Worm (Caenorhabditis elegans) whole organism, late embryonic: ENCODE measurements around the gene rin-1.

ENCODE experiments used
- C08G9.2 ChIP-seq: sonication (generic microtip); optimal IDR thresholded peaks from 2 replicates; lab custom pipeline; 2016; ENCODE audit warnings: mild to moderate bottlenecking, missing genetic modification characterization, moderate library complexity, missing compliant biosample characterization
- C38D4.7 ChIP-seq: fragments of 200-800 bp; sonication (Bioruptor generic); optimal IDR thresholded peaks from 2 replicates; lab custom pipeline; 2018; ENCODE audit warnings: mild to moderate bottlenecking, missing genetic modification characterization, moderate library complexity, missing compliant biosample characterization
- K02D7.2 ChIP-seq: sonication (generic microtip); optimal IDR thresholded peaks from 2 replicates; lab custom pipeline; 2017; ENCODE audit warnings: mild to moderate bottlenecking, missing genetic modification characterization, missing compliant biosample characterization
- T23F11.4 ChIP-seq: fragments of 200-800 bp; sonication (Bioruptor generic); optimal IDR thresholded peaks from 2 replicates; lab custom pipeline; 2018; ENCODE audit warnings: mild to moderate bottlenecking, missing genetic modification characterization, missing compliant biosample characterization
- Y22D7AL.16 ChIP-seq: sonication (generic microtip); optimal IDR thresholded peaks from 2 replicates; lab custom pipeline; 2016; ENCODE audit warnings: missing genetic modification characterization, missing compliant biosample characterization
- ama-1 ChIP-seq: fragments of 150-350 bp; optimal IDR thresholded peaks from 2 replicates; lab custom pipeline; 2014
- ceh-14 ChIP-seq: sonication (generic microtip); optimal IDR thresholded peaks from 2 replicates; lab custom pipeline; 2016; ENCODE audit warnings: missing genotype, missing genetic modification characterization, missing compliant biosample characterization
- ceh-18 ChIP-seq: sonication (generic microtip); optimal IDR thresholded peaks from 2 replicates; lab custom pipeline; 2016; ENCODE audit warnings: missing genetic modification characterization, missing compliant biosample characterization
- ceh-19 ChIP-seq: fragments of 200-800 bp; sonication (Bioruptor generic); optimal IDR thresholded peaks from 2 replicates; lab custom pipeline; 2018; ENCODE audit warnings: mild to moderate bottlenecking, missing genetic modification characterization, missing compliant biosample characterization
- ceh-2 ChIP-seq: sonication (generic microtip); optimal IDR thresholded peaks from 2 replicates; lab custom pipeline; 2016; ENCODE audit warnings: missing genotype, missing genetic modification characterization, missing compliant biosample characterization
- ceh-22 ChIP-seq: sonication (generic microtip); optimal IDR thresholded peaks from 2 replicates; lab custom pipeline; 2017; ENCODE audit warnings: missing biosample characterization, missing genetic modification characterization
- ceh-24 ChIP-seq: sonication (generic microtip); optimal IDR thresholded peaks from 2 replicates; lab custom pipeline; 2016; ENCODE audit warnings: mild to moderate bottlenecking, missing genetic modification characterization, missing compliant biosample characterization
- ceh-30 ChIP-seq: fragments of 150-350 bp; optimal IDR thresholded peaks from 2 replicates; lab custom pipeline; 2014; ENCODE audit warnings: missing biosample characterization, missing genetic modification characterization
- ceh-31 ChIP-seq: sonication (generic microtip); optimal IDR thresholded peaks from 2 replicates; lab custom pipeline; 2016; ENCODE audit warnings: missing genetic modification characterization, missing compliant biosample characterization
- ceh-48 ChIP-seq: sonication (generic microtip); optimal IDR thresholded peaks from 2 replicates; lab custom pipeline; 2016; ENCODE audit warnings: missing genetic modification characterization, inconsistent platforms, missing compliant biosample characterization
- ceh-6 ChIP-seq: fragments of 200-800 bp; sonication (Bioruptor generic); optimal IDR thresholded peaks from 2 replicates; lab custom pipeline; 2018; ENCODE audit warnings: mild to moderate bottlenecking, missing genetic modification characterization, missing compliant biosample characterization
- che-1 ChIP-seq: sonication (generic microtip); optimal IDR thresholded peaks from 2 replicates; lab custom pipeline; 2016; ENCODE audit warnings: mild to moderate bottlenecking, missing genetic modification characterization, missing compliant biosample characterization
- dmd-4 ChIP-seq: sonication (generic microtip); optimal IDR thresholded peaks from 2 replicates; lab custom pipeline; 2016; ENCODE audit warnings: borderline replicate concordance, missing genetic modification characterization, missing compliant biosample characterization
- eyg-1 ChIP-seq: sonication (generic microtip); optimal IDR thresholded peaks from 2 replicates; lab custom pipeline; 2016; ENCODE audit warnings: missing genotype, missing genetic modification characterization, missing compliant biosample characterization
- fax-1 ChIP-seq: sonication (generic microtip); optimal IDR thresholded peaks from 2 replicates; lab custom pipeline; 2016; ENCODE audit warnings: missing genotype, missing genetic modification characterization, missing compliant biosample characterization
- hlh-13 ChIP-seq: fragments of 200-800 bp; sonication (Bioruptor generic); optimal IDR thresholded peaks from 2 replicates; lab custom pipeline; 2018; ENCODE audit warnings: mild to moderate bottlenecking, missing genetic modification characterization, missing compliant biosample characterization
- hlh-15 ChIP-seq: sonication (generic microtip); optimal IDR thresholded peaks from 2 replicates; lab custom pipeline; 2016; ENCODE audit warnings: missing genetic modification characterization, missing compliant biosample characterization
- hlh-30 ChIP-seq: sonication (generic microtip); optimal IDR thresholded peaks from 2 replicates; lab custom pipeline; 2017; ENCODE audit warnings: antibody characterized with exemption, missing genetic modification characterization, missing compliant biosample characterization; ENCODE audit not compliant: insufficient read depth
- lim-6 ChIP-seq: sonication (generic microtip); optimal IDR thresholded peaks from 2 replicates; lab custom pipeline; 2016; ENCODE audit warnings: missing genetic modification characterization, missing compliant biosample characterization
- nfya-1 ChIP-seq: sonication (generic microtip); optimal IDR thresholded peaks from 2 replicates; lab custom pipeline; 2017; ENCODE audit warnings: missing genetic modification characterization, mild to moderate bottlenecking, missing compliant biosample characterization, antibody characterized with exemption, moderate library complexity
- nhr-11 ChIP-seq: fragments of 150-350 bp; optimal IDR thresholded peaks from 2 replicates; lab custom pipeline; 2014; ENCODE audit warnings: missing biosample characterization, missing genetic modification characterization
- nhr-232 ChIP-seq: sonication (generic microtip); optimal IDR thresholded peaks from 2 replicates; lab custom pipeline; 2016; ENCODE audit warnings: missing genetic modification characterization, missing compliant biosample characterization
- npax-4 ChIP-seq: sonication (generic microtip); optimal IDR thresholded peaks from 2 replicates; lab custom pipeline; 2016; ENCODE audit warnings: missing genetic modification characterization, missing compliant biosample characterization
- pag-3 ChIP-seq: sonication (generic microtip); optimal IDR thresholded peaks from 2 replicates; lab custom pipeline; 2016; ENCODE audit warnings: missing compliant biosample characterization, missing genetic modification characterization, borderline replicate concordance
- pat-9 ChIP-seq: fragments of 200-800 bp; sonication (Bioruptor generic); optimal IDR thresholded peaks from 2 replicates; lab custom pipeline; 2018; ENCODE audit warnings: mild to moderate bottlenecking, missing genetic modification characterization, moderate library complexity, missing compliant biosample characterization
- pax-1 ChIP-seq: fragments of 150-350 bp; optimal IDR thresholded peaks from 2 replicates; lab custom pipeline; 2014; ENCODE audit warnings: missing biosample characterization, missing genetic modification characterization
- ref-2 ChIP-seq: sonication (generic microtip); optimal IDR thresholded peaks from 2 replicates; lab custom pipeline; 2016; ENCODE audit warnings: missing genetic modification characterization, missing compliant biosample characterization
- sdc-2 ChIP-seq: sonication (generic microtip); optimal IDR thresholded peaks from 2 replicates; lab custom pipeline; 2016; ENCODE audit warnings: missing genotype, missing genetic modification characterization, missing compliant biosample characterization
- sox-2 ChIP-seq: fragments of 200-800 bp; sonication (Bioruptor generic); IDR thresholded peaks from 2 replicates; pipeline ENCODE4 v1.3.6; 2022; ENCODE audit warnings: missing genetic modification reagents, missing genetic modification characterization, missing compliant biosample characterization
- syd-9 ChIP-seq: sonication (generic microtip); optimal IDR thresholded peaks from 2 replicates; lab custom pipeline; 2016; ENCODE audit warnings: mild to moderate bottlenecking, missing genetic modification characterization, moderate library complexity, missing compliant biosample characterization
- tbx-2 ChIP-seq: sonication (generic microtip); optimal IDR thresholded peaks from 2 replicates; lab custom pipeline; 2016; ENCODE audit warnings: missing genetic modification characterization, missing compliant biosample characterization
- tbx-7 ChIP-seq: sonication (generic microtip); optimal IDR thresholded peaks from 2 replicates; lab custom pipeline; 2016; ENCODE audit warnings: missing genotype, missing genetic modification characterization, missing compliant biosample characterization
- unc-3 ChIP-seq, 2 experiments: fragments of 200-800 bp in 1 of 2; sonication (Bioruptor generic) in 1 of 2; sonication (generic microtip) in 1 of 2; conservative IDR thresholded peaks in 1 of 2; optimal IDR thresholded peaks in 1 of 2; 2 replicates each; pipeline versions ENCODE4 v1.3.6 to Lab custom; 2016 to 2022; ENCODE audit warnings: missing compliant biosample characterization in 2 of 2, missing genetic modification characterization in 2 of 2, missing genetic modification reagents in 1 of 2
- unc-42 ChIP-seq: sonication (generic microtip); optimal IDR thresholded peaks from 2 replicates; lab custom pipeline; 2016; ENCODE audit warnings: missing genotype, missing genetic modification characterization, missing compliant biosample characterization
- unc-55 ChIP-seq: sonication (generic microtip); optimal IDR thresholded peaks from 2 replicates; lab custom pipeline; 2017; ENCODE audit warnings: missing biosample characterization, missing genetic modification reagents, missing genetic modification characterization
- zip-5 ChIP-seq: sonication (generic microtip); optimal IDR thresholded peaks from 2 replicates; lab custom pipeline; 2016; ENCODE audit warnings: missing genetic modification characterization, missing compliant biosample characterization

Gene rin-1

ce11 chrV:14841660-14842059, 26.3 kb upstream of the rin-1 start:
- TF ChIP-seq C38D4.7 (GFP tag; lab: Kevin White, UChicago) (no peak), T23F11.4 (GFP tag; lab: Kevin White, UChicago) (no peak), ceh-30 (tag; lab: Kevin White, UChicago) (no peak), Y22D7AL.16 (tag; lab: Kevin White, UChicago) (no peak), dmd-4 (no peak), zip-5 (tag; lab: Kevin White, UChicago) (no peak)

ce11 chrV:14838130-14838529, 22.7 kb upstream of the rin-1 start:
- TF ChIP-seq pat-9 (tag; lab: Kevin White, UChicago) = no peak
- no peak for TF ChIP-seq C08G9.2 (tag; lab: Kevin White, UChicago)
- TF ChIP-seq ceh-30 (tag; lab: Kevin White, UChicago) = no peak
- TF ChIP-seq Y22D7AL.16 (tag; lab: Kevin White, UChicago) = no peak
- no peak for TF ChIP-seq unc-3 (GFP tag; conservative IDR thresholded peaks at IDR 0.05; lab: Robert Waterston, UW)
- TF ChIP-seq unc-3 (tag; optimal IDR thresholded peaks at IDR 0.05; lab: Kevin White, UChicago) = no peak

ce11 chrV:14835075-14835991, 19.9 kb upstream of the rin-1 start:
- TF ChIP-seq ama-1 (lab: Kevin White, UChicago) (no peak), unc-42 (tag; lab: Kevin White, UChicago) (peak; percentile 39)

ce11 chrV:14833219-14833618, 17.8 kb upstream of the rin-1 start:
- peak; percentile 45 for TF ChIP-seq ceh-19
- TF ChIP-seq syd-9 (tag; lab: Kevin White, UChicago) = no peak
- TF ChIP-seq nfya-1 (tag; lab: Kevin White, UChicago) = peak; percentile 27
- TF ChIP-seq hlh-30 = peak; percentile 80
- TF ChIP-seq T23F11.4 (GFP tag; lab: Kevin White, UChicago) = no peak
- TF ChIP-seq eyg-1 = no peak
- TF ChIP-seq unc-55 (GFP tag; lab: Kevin White, UChicago) = peak; percentile 37
- TF ChIP-seq fax-1 (tag; lab: Kevin White, UChicago) = no peak
- peak; percentile 59 for TF ChIP-seq ceh-48 (tag; lab: Kevin White, UChicago)
- peak; percentile 13 for TF ChIP-seq ceh-6 (GFP tag; lab: Kevin White, UChicago)
- no peak for TF ChIP-seq lim-6 (tag; lab: Kevin White, UChicago)
- peak; percentile 68 for TF ChIP-seq unc-42 (tag; lab: Kevin White, UChicago)
- TF ChIP-seq C08G9.2 (tag; lab: Kevin White, UChicago) = no peak
- peak; percentile 55 for TF ChIP-seq tbx-2 (tag; lab: Kevin White, UChicago)
- no peak for TF ChIP-seq hlh-13 (GFP tag; lab: Kevin White, UChicago)
- TF ChIP-seq ceh-14 (tag; lab: Kevin White, UChicago) = peak; percentile 39
- TF ChIP-seq ref-2 (tag; lab: Kevin White, UChicago) = peak; percentile 11
- TF ChIP-seq ceh-18 = peak; percentile 43
- TF ChIP-seq ceh-31 (tag; lab: Kevin White, UChicago) = peak; percentile 80
- TF ChIP-seq nhr-232 (tag; lab: Kevin White, UChicago) = no peak
- no peak for TF ChIP-seq ceh-2 (tag; lab: Kevin White, UChicago)

ce11 chrV:14832789-14833187, 17.4 kb upstream of the rin-1 start:
- TF ChIP-seq che-1 (tag; lab: Kevin White, UChicago) = no peak
- no peak for TF ChIP-seq unc-3 (GFP tag; conservative IDR thresholded peaks at IDR 0.05; lab: Robert Waterston, UW)
- no peak for TF ChIP-seq unc-3 (tag; optimal IDR thresholded peaks at IDR 0.05; lab: Kevin White, UChicago)
- TF ChIP-seq sdc-2 (tag; lab: Kevin White, UChicago) = no peak
- no peak for TF ChIP-seq Y22D7AL.16 (tag; lab: Kevin White, UChicago)
- TF ChIP-seq nhr-11 = no peak
- TF ChIP-seq ceh-24 = no peak
- no peak for TF ChIP-seq ceh-22
- no peak for TF ChIP-seq pat-9 (tag; lab: Kevin White, UChicago)
- TF ChIP-seq K02D7.2 (tag; lab: Kevin White, UChicago) = no peak
- TF ChIP-seq npax-4 (tag; lab: Kevin White, UChicago) = no peak
- TF ChIP-seq T23F11.4 (GFP tag; lab: Kevin White, UChicago) = no peak
- no peak for TF ChIP-seq ama-1 (lab: Kevin White, UChicago)
- no peak for TF ChIP-seq sox-2 (GFP tag; lab: Robert Waterston, UW)
- TF ChIP-seq fax-1 (tag; lab: Kevin White, UChicago) = no peak
- no peak for TF ChIP-seq tbx-7
- TF ChIP-seq ceh-30 (tag; lab: Kevin White, UChicago) = no peak
- no peak for TF ChIP-seq pag-3
- no peak for TF ChIP-seq pax-1 (tag; lab: Kevin White, UChicago)
- no peak for TF ChIP-seq hlh-15 (tag; lab: Kevin White, UChicago)
